In the genomic region with DNA sequence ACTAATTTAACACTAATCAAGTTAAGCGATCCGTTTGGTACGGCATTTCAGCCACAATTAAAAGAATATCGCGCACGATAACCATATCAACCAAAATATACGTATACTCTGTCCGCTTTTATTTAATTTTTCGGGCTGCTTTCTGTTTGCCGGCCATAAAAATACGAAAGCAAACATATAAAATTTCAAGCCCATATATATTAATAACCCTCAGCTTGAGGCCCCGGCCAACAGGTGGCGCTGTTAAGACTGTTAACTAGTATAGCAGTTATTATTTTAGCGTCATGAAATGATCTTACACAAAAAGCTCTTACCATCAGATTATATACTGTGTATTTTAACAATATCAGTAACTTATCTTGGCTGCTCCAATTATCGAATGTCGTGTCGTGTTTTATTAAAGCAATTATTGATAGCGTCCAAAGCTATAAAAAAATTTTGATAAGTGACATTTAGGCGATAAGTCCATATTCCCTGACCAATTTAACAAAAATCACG, we compare ENCODE assay signal across 1 fruit fly cellular context.
TF ChIP-seq lines count a peak whose summit lies in the region.

A gene (minus strand): TSS at position 51 of the 498 bp plus-strand sequence.

TF ChIP-seq in whole organism, embryonic, 481 proteins besides CTCF, POLR2A, EP300 and RAD21 (continued from another document):
- no peak for TF ChIP-seq twi (tag; optimal IDR thresholded peaks at IDR 0.05; lab: Kevin White, UChicago)
- no peak for TF ChIP-seq CG9727 (GFP tag; optimal IDR thresholded peaks at IDR 0.05; lab: Kevin White, UChicago)
- TF ChIP-seq gfzf (GFP tag; optimal IDR thresholded peaks at IDR 0.05; lab: Kevin White, UChicago) = no peak
- no peak for TF ChIP-seq CG31365 (tag; optimal IDR thresholded peaks at IDR 0.05; lab: Kevin White, UChicago)
- peak; percentile 74 for TF ChIP-seq Med (GFP tag; lab: Kevin White, UChicago)
- TF ChIP-seq NfI (GFP tag; optimal IDR thresholded peaks at IDR 0.05; lab: Kevin White, UChicago) = no peak
- TF ChIP-seq stwl (tag; optimal IDR thresholded peaks at IDR 0.05; lab: Kevin White, UChicago) = peak; percentile 21
- TF ChIP-seq sug (tag; optimal IDR thresholded peaks at IDR 0.05; lab: Kevin White, UChicago) = peak; percentile 38
- TF ChIP-seq hbn (GFP tag; IDR thresholded peaks at IDR 0.05; lab: Robert Waterston, UW; ENCODE audit: partially characterized antibody) = no peak
- TF ChIP-seq CG10979 (tag; optimal IDR thresholded peaks at IDR 0.05; lab: Kevin White, UChicago) = peak; percentile 45
- TF ChIP-seq lola (GFP tag; optimal IDR thresholded peaks at IDR 0.05; lab: Kevin White, UChicago) = no peak
- TF ChIP-seq Doc3 (GFP tag; IDR thresholded peaks at IDR 0.05; lab: Robert Waterston, UW; ENCODE audit: partially characterized antibody) = no peak
- no peak for TF ChIP-seq dati (GFP tag; IDR thresholded peaks at IDR 0.05; lab: Robert Waterston, UW)
- peak; percentile 15 for TF ChIP-seq gcm (GFP tag; optimal IDR thresholded peaks at IDR 0.05; lab: Kevin White, UChicago)
- peak; percentile 26 for TF ChIP-seq PHDP (tag; optimal IDR thresholded peaks at IDR 0.05; lab: Kevin White, UChicago)
- TF ChIP-seq zen2 (GFP tag; IDR thresholded peaks at IDR 0.05; lab: Robert Waterston, UW; ENCODE audit: partially characterized antibody) = no peak
- no peak for TF ChIP-seq esg (GFP tag; conservative IDR thresholded peaks at IDR 0.05; lab: Robert Waterston, UW)
- TF ChIP-seq CG7839 (tag; optimal IDR thresholded peaks at IDR 0.05; lab: Kevin White, UChicago) = no peak
- TF ChIP-seq B-H2 (GFP tag; optimal IDR thresholded peaks at IDR 0.05; lab: Kevin White, UChicago) = no peak
- TF ChIP-seq lab (GFP tag; optimal IDR thresholded peaks at IDR 0.05; lab: Kevin White, UChicago) = peak; percentile 28
- TF ChIP-seq Drgx (GFP tag; IDR thresholded peaks at IDR 0.05; lab: Robert Waterston, UW) = no peak
- no peak for TF ChIP-seq CG16815 (GFP tag; optimal IDR thresholded peaks at IDR 0.05; lab: Kevin White, UChicago)
- no peak for TF ChIP-seq ttk (GFP tag; IDR thresholded peaks at IDR 0.05; lab: Robert Waterston, UW)
- no peak for TF ChIP-seq Aef1 (GFP tag; IDR thresholded peaks at IDR 0.05; lab: Robert Waterston, UW)
- no peak for TF ChIP-seq Hr3 (GFP tag; optimal IDR thresholded peaks at IDR 0.05; lab: Kevin White, UChicago)
- TF ChIP-seq bsh (GFP tag; optimal IDR thresholded peaks at IDR 0.05; lab: Kevin White, UChicago) = peak in 1 of 2 experiments; percentile 6
- TF ChIP-seq Abd-B (GFP tag; optimal IDR thresholded peaks at IDR 0.05; lab: Kevin White, UChicago) = peak; percentile 25
- TF ChIP-seq usp (GFP tag; optimal IDR thresholded peaks at IDR 0.05; lab: Kevin White, UChicago) = no peak
- TF ChIP-seq hth (optimal IDR thresholded peaks at IDR 0.05; lab: Kevin White, UChicago) = no peak
- peak; percentile 20 for TF ChIP-seq CG15269 (tag; optimal IDR thresholded peaks at IDR 0.05; lab: Kevin White, UChicago)
- TF ChIP-seq Hmr (GFP tag; optimal IDR thresholded peaks at IDR 0.05; lab: Kevin White, UChicago) = peak; percentile 26
- TF ChIP-seq CG13296 (GFP tag; optimal IDR thresholded peaks at IDR 0.05; lab: Kevin White, UChicago) = peak; percentile 12
- TF ChIP-seq CG17361 (GFP tag; IDR thresholded peaks at IDR 0.05; lab: Robert Waterston, UW) = no peak
- TF ChIP-seq CG12769 (tag; optimal IDR thresholded peaks at IDR 0.05; lab: Kevin White, UChicago) = no peak
- peak; percentile 16 for TF ChIP-seq unpg (GFP tag; optimal IDR thresholded peaks at IDR 0.05; lab: Kevin White, UChicago)
- TF ChIP-seq CG15601 (tag; optimal IDR thresholded peaks at IDR 0.05; lab: Kevin White, UChicago) = peak; percentile 22
- TF ChIP-seq Vsx1 (GFP tag; optimal IDR thresholded peaks at IDR 0.05; lab: Kevin White, UChicago) = peak; percentile 18
- no peak for TF ChIP-seq bigmax (GFP tag; optimal IDR thresholded peaks at IDR 0.05; lab: Kevin White, UChicago)
- TF ChIP-seq CG14441 (GFP tag; IDR thresholded peaks at IDR 0.05; lab: Robert Waterston, UW) = peak; percentile 4; the same call in 1 of the 2 replicates
- TF ChIP-seq run (tag; optimal IDR thresholded peaks at IDR 0.05; lab: Kevin White, UChicago) = no peak
- peak; percentile 59 for TF ChIP-seq salm (tag; optimal IDR thresholded peaks at IDR 0.05; lab: Kevin White, UChicago)
- no peak for TF ChIP-seq nmo (GFP tag; optimal IDR thresholded peaks at IDR 0.05; lab: Kevin White, UChicago)
- TF ChIP-seq jigr1 (GFP tag; IDR thresholded peaks at IDR 0.05; lab: Robert Waterston, UW) = no peak
- TF ChIP-seq CG8359 (GFP tag; optimal IDR thresholded peaks at IDR 0.05; lab: Kevin White, UChicago; ENCODE audit: borderline replicate concordance) = no peak
- TF ChIP-seq Hand (GFP tag; optimal IDR thresholded peaks at IDR 0.05; lab: Kevin White, UChicago) = no peak
- TF ChIP-seq fd64A (GFP tag; optimal IDR thresholded peaks at IDR 0.05; lab: Kevin White, UChicago) = no peak
- TF ChIP-seq pita (GFP tag; optimal IDR thresholded peaks at IDR 0.05; lab: Kevin White, UChicago) = peak; percentile 23
- peak; percentile 66 for TF ChIP-seq mirr (GFP tag; optimal IDR thresholded peaks at IDR 0.05; lab: Kevin White, UChicago)
- peak; percentile 8 for TF ChIP-seq Meics (GFP tag; optimal IDR thresholded peaks at IDR 0.05; lab: Kevin White, UChicago)
- TF ChIP-seq CoRest (tag; optimal IDR thresholded peaks at IDR 0.05; lab: Kevin White, UChicago) = no peak
- peak; percentile 1 for TF ChIP-seq phol (tag; optimal IDR thresholded peaks at IDR 0.05; lab: Kevin White, UChicago)
- no peak for TF ChIP-seq aop (GFP tag; IDR thresholded peaks at IDR 0.05; lab: Robert Waterston, UW)
- peak; percentile 3 for TF ChIP-seq D19A (tag; optimal IDR thresholded peaks at IDR 0.05; lab: Kevin White, UChicago)
- peak; percentile 14 for TF ChIP-seq sd (tag; optimal IDR thresholded peaks at IDR 0.05; lab: Kevin White, UChicago)
- TF ChIP-seq CG10431 (GFP tag; optimal IDR thresholded peaks at IDR 0.05; lab: Kevin White, UChicago) = no peak
- TF ChIP-seq exex (tag; optimal IDR thresholded peaks at IDR 0.05; lab: Kevin White, UChicago) = peak; percentile 98
- no peak for TF ChIP-seq crol (GFP tag; IDR thresholded peaks at IDR 0.05; lab: Robert Waterston, UW)
- peak; percentile 70 for TF ChIP-seq CG34376 (GFP tag; optimal IDR thresholded peaks at IDR 0.05; lab: Kevin White, UChicago)
- peak; percentile 5 for TF ChIP-seq grau (tag; optimal IDR thresholded peaks at IDR 0.05; lab: Kevin White, UChicago)
- TF ChIP-seq al (GFP tag; IDR thresholded peaks at IDR 0.05; lab: Robert Waterston, UW) = no peak
- TF ChIP-seq CG6813 (GFP tag; optimal IDR thresholded peaks at IDR 0.05; lab: Kevin White, UChicago) = peak; percentile 23
- TF ChIP-seq Ada2b (GFP tag; IDR thresholded peaks at IDR 0.05; lab: Robert Waterston, UW) = no peak
- TF ChIP-seq CG2678 (tag; optimal IDR thresholded peaks at IDR 0.05; lab: Kevin White, UChicago) = peak; percentile 52
